In the genomic region with DNA sequence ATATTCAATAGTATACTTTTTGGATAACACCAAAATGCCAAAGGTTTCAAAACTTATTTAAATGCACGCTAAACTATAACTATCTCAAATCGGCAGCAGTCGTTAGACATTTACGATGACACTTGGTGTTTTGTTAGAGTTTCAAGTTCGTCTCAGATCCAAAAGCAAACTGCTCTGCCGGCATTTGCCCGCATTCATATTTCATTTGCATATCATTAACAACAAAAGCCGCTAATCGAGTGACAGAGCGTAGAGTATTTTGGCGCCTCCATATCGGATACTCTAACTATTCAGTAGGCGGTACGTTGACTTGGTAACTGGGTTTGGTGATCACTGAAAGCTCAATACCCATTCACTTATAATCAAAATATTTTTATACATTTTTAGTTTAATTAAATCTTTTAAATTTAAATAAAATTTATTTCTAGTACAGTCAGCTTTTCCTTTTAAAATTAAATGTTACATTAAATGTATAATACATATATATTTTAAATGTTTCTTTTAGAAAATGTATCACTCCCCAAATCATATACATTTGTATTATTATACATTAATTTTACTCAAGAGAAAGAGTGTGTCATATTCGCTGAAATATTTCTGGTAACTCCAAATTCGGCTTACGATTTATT, we compare ENCODE assay signal across 1 fruit fly cellular context.
TF ChIP-seq lines count a peak whose summit lies in the region.

No protein-coding gene starts in this region.

TF ChIP-seq in whole organism, embryonic, 481 proteins besides CTCF, POLR2A, EP300 and RAD21 (continued from another document and continues in another):
- TF ChIP-seq Xrp1 (GFP tag; IDR thresholded peaks at IDR 0.05; lab: Robert Waterston, UW), result peak; percentile 44; the same call in 1 of the 2 replicates
- peak; percentile 2 for TF ChIP-seq caup (GFP tag; optimal IDR thresholded peaks at IDR 0.05; lab: Kevin White, UChicago; ENCODE audit: severe bottlenecking)
- peak; percentile 81 for TF ChIP-seq gem (tag; optimal IDR thresholded peaks at IDR 0.05; lab: Kevin White, UChicago)
- TF ChIP-seq Meics (GFP tag; optimal IDR thresholded peaks at IDR 0.05; lab: Kevin White, UChicago), result peak; percentile 61
- peak in 1 of 2 experiments; percentile 37 for TF ChIP-seq bsh (GFP tag; optimal IDR thresholded peaks at IDR 0.05; lab: Kevin White, UChicago)
- TF ChIP-seq Blimp-1 (GFP tag; optimal IDR thresholded peaks at IDR 0.05; lab: Kevin White, UChicago), result peak; percentile 46
- peak; percentile 72 for TF ChIP-seq CG31441 (GFP tag; IDR thresholded peaks at IDR 0.05; lab: Robert Waterston, UW)
- no peak for TF ChIP-seq CG31388 (GFP tag; optimal IDR thresholded peaks at IDR 0.05; lab: Kevin White, UChicago)
- TF ChIP-seq Nf-YC (tag; optimal IDR thresholded peaks at IDR 0.05; lab: Kevin White, UChicago), result peak; percentile 62
- TF ChIP-seq wor (GFP tag; IDR thresholded peaks at IDR 0.05; lab: Robert Waterston, UW), result no peak
- peak; percentile 80 for TF ChIP-seq vvl (GFP tag; IDR thresholded peaks at IDR 0.05; lab: Robert Waterston, UW)
- peak; percentile 4 for TF ChIP-seq sqz (GFP tag; optimal IDR thresholded peaks at IDR 0.05; lab: Kevin White, UChicago)
- peak; percentile 49 for TF ChIP-seq Nf-YB (GFP tag; optimal IDR thresholded peaks at IDR 0.05; lab: Kevin White, UChicago)
- peak; percentile 16 for TF ChIP-seq CG18599 (GFP tag; optimal IDR thresholded peaks at IDR 0.05; lab: Kevin White, UChicago)
- TF ChIP-seq CG3281 (GFP tag; optimal IDR thresholded peaks at IDR 0.05; lab: Kevin White, UChicago), result peak; percentile 48
- TF ChIP-seq CG11695 (GFP tag; IDR thresholded peaks at IDR 0.05; lab: Robert Waterston, UW), result peak; percentile 43; the same call in 1 of the 3 replicates
- TF ChIP-seq grn (GFP tag; optimal IDR thresholded peaks at IDR 0.05; lab: Kevin White, UChicago), result no peak
- TF ChIP-seq fd96Cb (tag; optimal IDR thresholded peaks at IDR 0.05; lab: Kevin White, UChicago), result peak; percentile 36
- 0 out of 2 replicates have a peak, but pooled peaks have one; percentile 12 for TF ChIP-seq ttk (GFP tag; IDR thresholded peaks at IDR 0.05; lab: Robert Waterston, UW)
- TF ChIP-seq esg (GFP tag; conservative IDR thresholded peaks at IDR 0.05; lab: Robert Waterston, UW), result 0 out of 2 replicates have a peak, but pooled peaks have one; percentile 19
- peak; percentile 46 for TF ChIP-seq cg (GFP tag; optimal IDR thresholded peaks at IDR 0.05; lab: Kevin White, UChicago)
- no peak for TF ChIP-seq CG5245 (GFP tag; optimal IDR thresholded peaks at IDR 0.05; lab: Kevin White, UChicago)
- peak; percentile 25 for TF ChIP-seq CG17359 (tag; optimal IDR thresholded peaks at IDR 0.05; lab: Kevin White, UChicago)
- peak; percentile 55 for TF ChIP-seq PHDP (tag; optimal IDR thresholded peaks at IDR 0.05; lab: Kevin White, UChicago)
- peak; percentile 10 for TF ChIP-seq CG2120 (GFP tag; optimal IDR thresholded peaks at IDR 0.05; lab: Kevin White, UChicago)
- TF ChIP-seq Xbp1 (GFP tag; optimal IDR thresholded peaks at IDR 0.05; lab: Kevin White, UChicago), result peak; percentile 46
- TF ChIP-seq CG10543 (GFP tag; optimal IDR thresholded peaks at IDR 0.05; lab: Kevin White, UChicago), result peak; percentile 14
- TF ChIP-seq CG10267 (tag; optimal IDR thresholded peaks at IDR 0.05; lab: Kevin White, UChicago), result peak; percentile 53
- no peak for TF ChIP-seq CkIIα-i1 (GFP tag; IDR thresholded peaks at IDR 0.05; lab: Robert Waterston, UW)
- peak; percentile 45 for TF ChIP-seq CG10209 (GFP tag; optimal IDR thresholded peaks at IDR 0.05; lab: Kevin White, UChicago)
- TF ChIP-seq dysf (GFP tag; IDR thresholded peaks at IDR 0.05; lab: Robert Waterston, UW), result peak; percentile 39; the same call in 1 of the 3 replicates
- no peak for TF ChIP-seq prd (optimal IDR thresholded peaks at IDR 0.05; lab: Kevin White, UChicago)
- 0 out of 3 replicates have a peak, but pooled peaks have one; percentile 35 for TF ChIP-seq prd (GFP tag; IDR thresholded peaks at IDR 0.05; lab: Robert Waterston, UW)
- TF ChIP-seq Eip74EF (GFP tag; optimal IDR thresholded peaks at IDR 0.05; lab: Kevin White, UChicago), result peak in 1 of 2 experiments; percentile 53
- peak; percentile 5 for TF ChIP-seq CG11723 (GFP tag; optimal IDR thresholded peaks at IDR 0.05; lab: Kevin White, UChicago)
- peak; percentile 65 for TF ChIP-seq gsb-n (tag; optimal IDR thresholded peaks at IDR 0.05; lab: Kevin White, UChicago)
- TF ChIP-seq Ptx1 (GFP tag; IDR thresholded peaks at IDR 0.05; lab: Robert Waterston, UW), result peak; percentile 45; the same call in 1 of the 2 replicates
- peak; percentile 34 for TF ChIP-seq Ets65A (GFP tag; lab: Kevin White, UChicago)
- no peak for TF ChIP-seq stc (GFP tag; IDR thresholded peaks at IDR 0.05; lab: Robert Waterston, UW)
- TF ChIP-seq dmrt99B (tag; optimal IDR thresholded peaks at IDR 0.05; lab: Kevin White, UChicago), result peak; percentile 72
- peak; percentile 15 for TF ChIP-seq Fer1 (GFP tag; optimal IDR thresholded peaks at IDR 0.05; lab: Kevin White, UChicago)
- TF ChIP-seq CG31365 (tag; optimal IDR thresholded peaks at IDR 0.05; lab: Kevin White, UChicago), result no peak
- TF ChIP-seq nom (GFP tag; optimal IDR thresholded peaks at IDR 0.05; lab: Kevin White, UChicago), result no peak
- TF ChIP-seq chinmo (GFP tag; IDR thresholded peaks at IDR 0.05; lab: Robert Waterston, UW; ENCODE audit: partially characterized antibody), result peak; percentile 94; the same call in 3 of the 4 replicates
- peak; percentile 44 for TF ChIP-seq CG9727 (GFP tag; optimal IDR thresholded peaks at IDR 0.05; lab: Kevin White, UChicago)
- peak; percentile 58; the same call in 2 of the 3 replicates for TF ChIP-seq tgo (GFP tag; IDR thresholded peaks at IDR 0.05; lab: Robert Waterston, UW)
- TF ChIP-seq CG12659 (GFP tag; optimal IDR thresholded peaks at IDR 0.05; lab: Kevin White, UChicago), result peak; percentile 53
- TF ChIP-seq Hr3 (GFP tag; optimal IDR thresholded peaks at IDR 0.05; lab: Kevin White, UChicago), result peak; percentile 18
- peak; percentile 44 for TF ChIP-seq phol (tag; optimal IDR thresholded peaks at IDR 0.05; lab: Kevin White, UChicago)
- peak; percentile 39 for TF ChIP-seq Deaf1 (tag; optimal IDR thresholded peaks at IDR 0.05; lab: Kevin White, UChicago)
- no peak for TF ChIP-seq Ets97D (GFP tag; optimal IDR thresholded peaks at IDR 0.05; lab: Kevin White, UChicago)
- no peak for TF ChIP-seq HLH4C (GFP tag; IDR thresholded peaks at IDR 0.05; lab: Robert Waterston, UW; ENCODE audit: partially characterized antibody)
- TF ChIP-seq unpg (GFP tag; optimal IDR thresholded peaks at IDR 0.05; lab: Kevin White, UChicago), result peak; percentile 40
- peak; percentile 49 for TF ChIP-seq CG10979 (tag; optimal IDR thresholded peaks at IDR 0.05; lab: Kevin White, UChicago)
- peak; percentile 81 for TF ChIP-seq CoRest (tag; optimal IDR thresholded peaks at IDR 0.05; lab: Kevin White, UChicago)
- peak; percentile 96 for TF ChIP-seq D19A (tag; optimal IDR thresholded peaks at IDR 0.05; lab: Kevin White, UChicago)
- TF ChIP-seq sug (tag; optimal IDR thresholded peaks at IDR 0.05; lab: Kevin White, UChicago), result peak; percentile 45
- peak in 1 of 2 experiments; percentile 82 for TF ChIP-seq Hr51 (GFP tag; optimal IDR thresholded peaks at IDR 0.05; lab: Kevin White, UChicago)
- TF ChIP-seq CG14710 (tag; optimal IDR thresholded peaks at IDR 0.05; lab: Kevin White, UChicago), result peak; percentile 34
- TF ChIP-seq CG8281 (tag; optimal IDR thresholded peaks at IDR 0.05; lab: Kevin White, UChicago), result no peak
- no peak for TF ChIP-seq D (optimal IDR thresholded peaks at IDR 0.05; lab: Kevin White, UChicago)
- TF ChIP-seq D (GFP tag; optimal IDR thresholded peaks at IDR 0.05; lab: Kevin White, UChicago), result peak; percentile 39
- TF ChIP-seq az2 (GFP tag; optimal IDR thresholded peaks at IDR 0.05; lab: Kevin White, UChicago), result peak; percentile 7
- peak; percentile 7 for TF ChIP-seq CG2875 (GFP tag; optimal IDR thresholded peaks at IDR 0.05; lab: Kevin White, UChicago)
- no peak for TF ChIP-seq CG6254 (GFP tag; optimal IDR thresholded peaks at IDR 0.05; lab: Kevin White, UChicago)
- TF ChIP-seq CG9437 (GFP tag; optimal IDR thresholded peaks at IDR 0.05; lab: Kevin White, UChicago), result peak; percentile 59
- peak; percentile 39 for TF ChIP-seq CG13296 (GFP tag; optimal IDR thresholded peaks at IDR 0.05; lab: Kevin White, UChicago)
- peak; percentile 22 for TF ChIP-seq CG30403 (GFP tag; optimal IDR thresholded peaks at IDR 0.05; lab: Kevin White, UChicago)
- peak; percentile 60 for TF ChIP-seq B-H2 (GFP tag; optimal IDR thresholded peaks at IDR 0.05; lab: Kevin White, UChicago)
- TF ChIP-seq CG17361 (GFP tag; IDR thresholded peaks at IDR 0.05; lab: Robert Waterston, UW), result peak; percentile 85
- TF ChIP-seq gcm (GFP tag; optimal IDR thresholded peaks at IDR 0.05; lab: Kevin White, UChicago), result peak; percentile 73
- peak; percentile 73 for TF ChIP-seq CG2712 (tag; optimal IDR thresholded peaks at IDR 0.05; lab: Kevin White, UChicago)
- peak; percentile 41 for TF ChIP-seq fd3F (GFP tag; optimal IDR thresholded peaks at IDR 0.05; lab: Kevin White, UChicago)
- TF ChIP-seq al (GFP tag; IDR thresholded peaks at IDR 0.05; lab: Robert Waterston, UW), result peak; percentile 39; the same call in 1 of the 2 replicates
- TF ChIP-seq Fer3 (tag; optimal IDR thresholded peaks at IDR 0.05; lab: Kevin White, UChicago), result peak; percentile 41
- peak; percentile 36 for TF ChIP-seq CG1233 (GFP tag; optimal IDR thresholded peaks at IDR 0.05; lab: Kevin White, UChicago)
- peak; percentile 39 for TF ChIP-seq Vsx1 (GFP tag; optimal IDR thresholded peaks at IDR 0.05; lab: Kevin White, UChicago)
- TF ChIP-seq lola (GFP tag; optimal IDR thresholded peaks at IDR 0.05; lab: Kevin White, UChicago), result peak in 1 of 3 experiments; percentile 45
- TF ChIP-seq Dref (GFP tag; IDR thresholded peaks at IDR 0.05; lab: Robert Waterston, UW), result no peak
- TF ChIP-seq lab (GFP tag; optimal IDR thresholded peaks at IDR 0.05; lab: Kevin White, UChicago), result peak; percentile 42
- no peak for TF ChIP-seq gt (GFP tag; IDR thresholded peaks at IDR 0.05; lab: Robert Waterston, UW)
- TF ChIP-seq kah (GFP tag; optimal IDR thresholded peaks at IDR 0.05; lab: Kevin White, UChicago), result no peak
- TF ChIP-seq H15 (GFP tag; IDR thresholded peaks at IDR 0.05; lab: Robert Waterston, UW), result no peak
- TF ChIP-seq Six4 (GFP tag; optimal IDR thresholded peaks at IDR 0.05; lab: Kevin White, UChicago), result peak; percentile 5
- TF ChIP-seq Hmr (GFP tag; optimal IDR thresholded peaks at IDR 0.05; lab: Kevin White, UChicago), result peak; percentile 49
- TF ChIP-seq BtbVII (GFP tag; optimal IDR thresholded peaks at IDR 0.05; lab: Kevin White, UChicago), result peak; percentile 2
- 0 out of 2 replicates have a peak, but pooled peaks have one; percentile 19 for TF ChIP-seq Bgb (GFP tag; IDR thresholded peaks at IDR 0.05; lab: Robert Waterston, UW; ENCODE audit: partially characterized antibody)
- TF ChIP-seq dmrt11E (tag; optimal IDR thresholded peaks at IDR 0.05; lab: Kevin White, UChicago), result peak; percentile 39
- no peak for TF ChIP-seq lilli (GFP tag; optimal IDR thresholded peaks at IDR 0.05; lab: Kevin White, UChicago)
- TF ChIP-seq CG11696 (GFP tag; IDR thresholded peaks at IDR 0.05; lab: Robert Waterston, UW), result no peak
- TF ChIP-seq slbo (GFP tag; IDR thresholded peaks at IDR 0.05; lab: Robert Waterston, UW), result peak; percentile 58; the same call in 1 of the 2 replicates
- no peak for TF ChIP-seq Aef1 (GFP tag; IDR thresholded peaks at IDR 0.05; lab: Robert Waterston, UW)
- peak; percentile 4 for TF ChIP-seq CG30020 (tag; optimal IDR thresholded peaks at IDR 0.05; lab: Kevin White, UChicago)
- TF ChIP-seq sd (tag; optimal IDR thresholded peaks at IDR 0.05; lab: Kevin White, UChicago), result peak; percentile 79
- no peak for TF ChIP-seq CG14965 (GFP tag; optimal IDR thresholded peaks at IDR 0.05; lab: Kevin White, UChicago; ENCODE audit: borderline replicate concordance)
- peak in 1 of 2 experiments; percentile 7 for TF ChIP-seq Hr78 (GFP tag; optimal IDR thresholded peaks at IDR 0.05; lab: Kevin White, UChicago)
- TF ChIP-seq pho (GFP tag; optimal IDR thresholded peaks at IDR 0.05; lab: Kevin White, UChicago), result no peak
- TF ChIP-seq CG15269 (tag; optimal IDR thresholded peaks at IDR 0.05; lab: Kevin White, UChicago), result peak; percentile 65
- peak; percentile 45 for TF ChIP-seq CG17385 (GFP tag; optimal IDR thresholded peaks at IDR 0.05; lab: Kevin White, UChicago)
- peak; percentile 15 for TF ChIP-seq cwo (GFP tag; optimal IDR thresholded peaks at IDR 0.05; lab: Kevin White, UChicago)
- peak; percentile 16; the same call in 1 of the 2 replicates for TF ChIP-seq E2f1 (GFP tag; IDR thresholded peaks at IDR 0.05; lab: Robert Waterston, UW)
- peak; percentile 58 for TF ChIP-seq Oli (tag; optimal IDR thresholded peaks at IDR 0.05; lab: Kevin White, UChicago)
- TF ChIP-seq row (GFP tag; IDR thresholded peaks at IDR 0.05; lab: Robert Waterston, UW), result peak; percentile 63
- TF ChIP-seq abd-A (tag; optimal IDR thresholded peaks at IDR 0.05; lab: Kevin White, UChicago), result peak; percentile 90
- TF ChIP-seq Rfx (GFP tag; IDR thresholded peaks at IDR 0.05; lab: Robert Waterston, UW), result peak; percentile 31; the same call in 1 of the 2 replicates
- peak; percentile 30 for TF ChIP-seq ind (GFP tag; optimal IDR thresholded peaks at IDR 0.05; lab: Kevin White, UChicago)
- TF ChIP-seq crol (GFP tag; IDR thresholded peaks at IDR 0.05; lab: Robert Waterston, UW), result no peak
- TF ChIP-seq CG18262 (tag; optimal IDR thresholded peaks at IDR 0.05; lab: Kevin White, UChicago), result peak; percentile 68
- peak; percentile 61 for TF ChIP-seq nmo (GFP tag; optimal IDR thresholded peaks at IDR 0.05; lab: Kevin White, UChicago)
- TF ChIP-seq CG17829 (tag; optimal IDR thresholded peaks at IDR 0.05; lab: Kevin White, UChicago), result peak; percentile 56
- TF ChIP-seq her (GFP tag; optimal IDR thresholded peaks at IDR 0.05; lab: Kevin White, UChicago), result no peak
- no peak for TF ChIP-seq tin (GFP tag; optimal IDR thresholded peaks at IDR 0.05; lab: Kevin White, UChicago)
- TF ChIP-seq hkb (optimal IDR thresholded peaks at IDR 0.05; lab: Kevin White, UChicago), result no peak
- 0 out of 2 replicates have a peak, but pooled peaks have one; percentile 21 for TF ChIP-seq hkb (GFP tag; IDR thresholded peaks at IDR 0.05; lab: Robert Waterston, UW)
- TF ChIP-seq CG15696 (tag; optimal IDR thresholded peaks at IDR 0.05; lab: Kevin White, UChicago), result peak; percentile 16
- TF ChIP-seq CG6683 (GFP tag; optimal IDR thresholded peaks at IDR 0.05; lab: Kevin White, UChicago), result peak; percentile 30
- TF ChIP-seq Dek (tag; optimal IDR thresholded peaks at IDR 0.05; lab: Kevin White, UChicago), result peak; percentile 65
- peak; percentile 26 for TF ChIP-seq sens (GFP tag; lab: Kevin White, UChicago)
- TF ChIP-seq CG4854 (GFP tag; optimal IDR thresholded peaks at IDR 0.05; lab: Kevin White, UChicago), result no peak
- no peak for TF ChIP-seq kay (GFP tag; optimal IDR thresholded peaks at IDR 0.05; lab: Kevin White, UChicago)
- peak; percentile 36 for TF ChIP-seq tap (tag; optimal IDR thresholded peaks at IDR 0.05; lab: Kevin White, UChicago)
- TF ChIP-seq Med (GFP tag; lab: Kevin White, UChicago), result peak; percentile 51
